Fruit fly (Drosophila melanogaster) whole organism, embryonic: Measurements from ENCODE around the gene Agpat1.

Source experiments
- Adf1 ChIP-seq: fragments of 200-800 bp; sonication (Bioruptor generic); IDR thresholded peaks from 2 replicates; pipeline ENCODE4 v1.3.6; 2022; ENCODE audit warnings: missing biosample characterization, missing genetic modification characterization
- Awh ChIP-seq: fragments of 200-800 bp; sonication (Bioruptor generic); IDR thresholded peaks from 2 replicates; pipeline ENCODE4, ENCODE4 v1.3.6; 2022; ENCODE audit warnings: missing biosample characterization, missing genetic modification characterization
- B-H2 ChIP-seq: fragments of 200-800 bp; sonication (Bioruptor generic); optimal IDR thresholded peaks from 2 replicates; lab custom pipeline; 2018; ENCODE audit warnings: missing biosample characterization, mild to moderate bottlenecking, missing genetic modification characterization
- Bdp1 ChIP-seq: fragments of 200-800 bp; sonication (Bioruptor generic); optimal IDR thresholded peaks from 3 replicates; lab custom pipeline; 2016; ENCODE audit warnings: missing biosample characterization, missing genetic modification characterization
- BtbVII ChIP-seq: fragments of 200-800 bp; sonication (Bioruptor generic); optimal IDR thresholded peaks from 3 replicates; lab custom pipeline; 2017; ENCODE audit warnings: missing biosample characterization, mild to moderate bottlenecking, missing genetic modification characterization
- CG10543 ChIP-seq: fragments of 200-800 bp; sonication (Bioruptor generic); optimal IDR thresholded peaks from 3 replicates; lab custom pipeline; 2017; ENCODE audit warnings: missing biosample characterization, mild to moderate bottlenecking, missing genetic modification characterization, moderate library complexity
- CG10654 ChIP-seq: fragments of 200-800 bp; sonication (Bioruptor generic); optimal IDR thresholded peaks from 2 replicates; lab custom pipeline; 2016; ENCODE audit warnings: missing biosample characterization, missing genetic modification characterization
- CG13624 ChIP-seq: fragments of 200-800 bp; sonication (Bioruptor generic); optimal IDR thresholded peaks from 2 replicates; lab custom pipeline; 2016; ENCODE audit warnings: missing biosample characterization, missing genetic modification characterization
- CG14667 ChIP-seq: fragments of 200-800 bp; sonication (Bioruptor generic); IDR thresholded peaks from 2 replicates; pipeline ENCODE4 v1.3.6; 2022; ENCODE audit warnings: missing biosample characterization, missing genetic modification characterization
- CG1529 ChIP-seq: fragments of 200-800 bp; sonication (Bioruptor generic); optimal IDR thresholded peaks from 3 replicates; lab custom pipeline; 2018; ENCODE audit warnings: missing biosample characterization, missing genetic modification characterization
- CG17568 ChIP-seq: fragments of 200-800 bp; sonication (Bioruptor generic); optimal IDR thresholded peaks from 2 replicates; lab custom pipeline; 2018; ENCODE audit warnings: missing biosample characterization, mild to moderate bottlenecking, missing genetic modification characterization, moderate library complexity
- CG30403 ChIP-seq: fragments of 200-800 bp; sonication (Bioruptor generic); optimal IDR thresholded peaks from 3 replicates; lab custom pipeline; 2016; ENCODE audit warnings: missing biosample characterization, missing genetic modification characterization
- CG31224 ChIP-seq: fragments of 200-800 bp; sonication (Bioruptor generic); IDR thresholded peaks from 2 replicates; pipeline ENCODE4 v1.3.6; 2022; ENCODE audit warnings: missing biosample characterization, missing genetic modification characterization
- CG32767 ChIP-seq: fragments of 200-800 bp; sonication (Bioruptor generic); IDR thresholded peaks from 2 replicates; pipeline ENCODE4 v1.3.6; 2022; ENCODE audit warnings: missing biosample characterization, missing genetic modification characterization
- CG32772 ChIP-seq: fragments of 200-800 bp; sonication (Bioruptor generic); IDR thresholded peaks from 2 replicates; pipeline ENCODE4 v1.3.6; 2022; ENCODE audit warnings: missing biosample characterization, missing genetic modification characterization
- CG43689 ChIP-seq: fragments of 200-800 bp; sonication (Bioruptor generic); IDR thresholded peaks from 2 replicates; pipeline ENCODE4 v1.3.6; 2022; ENCODE audit warnings: missing biosample characterization, missing genetic modification characterization
- CG4404 ChIP-seq: fragments of 200-800 bp; sonication (Bioruptor generic); IDR thresholded peaks from 2 replicates; pipeline ENCODE4 v1.3.6; 2022; ENCODE audit warnings: missing biosample characterization, missing genetic modification characterization
- CG5180 ChIP-seq: fragments of 200-800 bp; sonication (Bioruptor generic); optimal IDR thresholded peaks from 3 replicates; lab custom pipeline; 2017; ENCODE audit warnings: missing biosample characterization, missing genetic modification characterization, mild to moderate bottlenecking, moderate library complexity, missing genetic modification reagents
- CG6654 ChIP-seq: fragments of 200-800 bp; sonication (Bioruptor generic); optimal IDR thresholded peaks from 2 replicates; lab custom pipeline; 2017; ENCODE audit warnings: missing biosample characterization, mild to moderate bottlenecking, missing genetic modification characterization
- CG8290 ChIP-seq, 3 experiments: fragments of 200-800 bp; sonication (Bioruptor generic); optimal IDR thresholded peaks; 2 replicates each; lab custom pipeline; 2016 to 2019; ENCODE audit warnings: missing biosample characterization in 3 of 3, missing genetic modification characterization in 3 of 3, mild to moderate bottlenecking in 2 of 3, moderate library complexity in 1 of 3
- Chrac-16 ChIP-seq: fragments of 200-800 bp; sonication (Bioruptor generic); optimal IDR thresholded peaks from 3 replicates; lab custom pipeline; 2016; ENCODE audit warnings: missing biosample characterization, missing genetic modification characterization
- CrebB ChIP-seq: fragments of 200-800 bp; sonication (Bioruptor generic); optimal IDR thresholded peaks from 3 replicates; lab custom pipeline; 2018; ENCODE audit warnings: missing biosample characterization, mild to moderate bottlenecking, missing genetic modification characterization
- Dip3 ChIP-seq: fragments of 200-800 bp; sonication (Bioruptor generic); optimal IDR thresholded peaks from 3 replicates; lab custom pipeline; 2016; ENCODE audit warnings: missing biosample characterization, missing genetic modification characterization
- HLH4C ChIP-seq: fragments of 200-800 bp; sonication (Bioruptor generic); IDR thresholded peaks from 3 replicates; pipeline ENCODE4 v1.3.6; 2022; ENCODE audit warnings: missing biosample characterization, missing genetic modification characterization; ENCODE audit not compliant: partially characterized antibody
- Hmr ChIP-seq: fragments of 200-800 bp; sonication (Bioruptor generic); optimal IDR thresholded peaks from 3 replicates; lab custom pipeline; 2017; ENCODE audit warnings: mild to moderate bottlenecking, missing biosample characterization, missing genetic modification reagents, missing genetic modification characterization
- MESR4 ChIP-seq: fragments of 200-800 bp; sonication (Bioruptor generic); optimal IDR thresholded peaks from 2 replicates; lab custom pipeline; 2018; ENCODE audit warnings: missing biosample characterization, mild to moderate bottlenecking, missing genetic modification characterization, moderate library complexity
- Myb ChIP-seq: fragments of 200-800 bp; sonication (Bioruptor generic); optimal IDR thresholded peaks from 2 replicates; lab custom pipeline; 2016; ENCODE audit warnings: missing biosample characterization, missing genetic modification characterization
- Neu2 ChIP-seq: fragments of 200-800 bp; sonication (Bioruptor generic); optimal IDR thresholded peaks from 3 replicates; lab custom pipeline; 2016; ENCODE audit warnings: missing biosample characterization, missing genetic modification characterization, borderline replicate concordance
- Scr ChIP-seq: fragments of 200-800 bp; sonication (Bioruptor generic); IDR thresholded peaks from 2 replicates; pipeline ENCODE4 v1.3.6; 2022; ENCODE audit warnings: missing biosample characterization, missing genetic modification characterization; ENCODE audit not compliant: partially characterized antibody
- Tbp ChIP-seq: fragments of >200 bp; optimal IDR thresholded peaks from 2 replicates; lab custom pipeline; 2018; ENCODE audit warnings: missing biosample characterization, missing genetic modification characterization
- ara ChIP-seq: fragments of 200-800 bp; sonication (Bioruptor generic); IDR thresholded peaks from 2 replicates; pipeline ENCODE4 v1.3.6; 2022; ENCODE audit warnings: missing biosample characterization, missing genetic modification characterization
- btn ChIP-seq: fragments of 200-800 bp; sonication (Bioruptor generic); optimal IDR thresholded peaks from 2 replicates; lab custom pipeline; 2016; ENCODE audit warnings: missing biosample characterization, missing genetic modification characterization
- da ChIP-seq: fragments of 200-800 bp; sonication (Bioruptor generic); optimal IDR thresholded peaks from 2 replicates; lab custom pipeline; 2016; ENCODE audit warnings: missing biosample characterization, missing genetic modification characterization
- dpn ChIP-seq, 2 experiments: fragments of 200-800 bp; sonication (Bioruptor generic); optimal IDR thresholded peaks; 3 replicates each; lab custom pipeline; 2016; ENCODE audit warnings: missing biosample characterization in 2 of 2, missing genetic modification characterization in 2 of 2
- fd64A ChIP-seq: fragments of 200-800 bp; sonication (Bioruptor generic); optimal IDR thresholded peaks from 3 replicates; lab custom pipeline; 2018; ENCODE audit warnings: missing biosample characterization, mild to moderate bottlenecking, missing genetic modification characterization
- gcm ChIP-seq: fragments of 200-800 bp; sonication (Bioruptor generic); optimal IDR thresholded peaks from 2 replicates; lab custom pipeline; 2019; ENCODE audit warnings: missing biosample characterization, mild to moderate bottlenecking, missing genetic modification characterization, moderate library complexity
- gro ChIP-seq: fragments of 200-800 bp; sonication (Bioruptor generic); optimal IDR thresholded peaks from 2 replicates; lab custom pipeline; 2016; ENCODE audit warnings: missing biosample characterization, missing genetic modification characterization
- gt ChIP-seq: fragments of 200-800 bp; sonication (Bioruptor generic); IDR thresholded peaks from 2 replicates; pipeline ENCODE4 v1.3.6; 2022; ENCODE audit warnings: missing biosample characterization, missing genetic modification characterization
- kah ChIP-seq: fragments of 200-800 bp; sonication (Bioruptor generic); optimal IDR thresholded peaks from 2 replicates; lab custom pipeline; 2018; ENCODE audit warnings: missing biosample characterization, mild to moderate bottlenecking, missing genetic modification characterization
- ken ChIP-seq: fragments of 200-800 bp; sonication (Bioruptor generic); IDR thresholded peaks from 3 replicates; pipeline ENCODE4 v1.3.6; 2022; ENCODE audit warnings: missing biosample characterization, missing genetic modification characterization
- shn ChIP-seq: fragments of 200-800 bp; sonication (Bioruptor generic); optimal IDR thresholded peaks from 3 replicates; lab custom pipeline; 2016; ENCODE audit warnings: missing biosample characterization, missing genetic modification characterization
- sima ChIP-seq: fragments of 200-800 bp; sonication (Bioruptor generic); optimal IDR thresholded peaks from 2 replicates; lab custom pipeline; 2016; ENCODE audit warnings: missing biosample characterization, missing genetic modification characterization
- sna ChIP-seq: fragments of 200-800 bp; sonication (Bioruptor generic); IDR thresholded peaks from 2 replicates; pipeline ENCODE4 v1.3.6; 2022; ENCODE audit warnings: missing biosample characterization, missing genetic modification characterization; ENCODE audit not compliant: partially characterized antibody
- sob ChIP-seq: fragments of 200-800 bp; sonication (Bioruptor generic); IDR thresholded peaks from 2 replicates; pipeline ENCODE4 v1.3.6; 2022; ENCODE audit warnings: missing biosample characterization, missing genetic modification characterization
- sr ChIP-seq: fragments of 200-800 bp; sonication (Bioruptor generic); IDR thresholded peaks from 3 replicates; pipeline ENCODE4 v1.3.6; 2022; ENCODE audit warnings: missing biosample characterization, missing genetic modification characterization
- stc ChIP-seq: fragments of 200-800 bp; sonication (Bioruptor generic); IDR thresholded peaks from 2 replicates; pipeline ENCODE4 v1.3.6; 2022; ENCODE audit warnings: missing biosample characterization, missing genetic modification characterization
- trh ChIP-seq: fragments of 200-800 bp; sonication (Bioruptor generic); optimal IDR thresholded peaks from 2 replicates; lab custom pipeline; 2016; ENCODE audit warnings: missing biosample characterization, missing genetic modification characterization
- twi ChIP-seq: fragments of 200-800 bp; optimal IDR thresholded peaks from 2 replicates; lab custom pipeline; 2019; ENCODE audit warnings: missing biosample characterization, mild to moderate bottlenecking, missing genetic modification characterization, moderate library complexity
- unpg ChIP-seq: fragments of 200-800 bp; sonication (Bioruptor generic); optimal IDR thresholded peaks from 3 replicates; lab custom pipeline; 2018; ENCODE audit warnings: missing biosample characterization, mild to moderate bottlenecking, missing genetic modification characterization, moderate library complexity

Gene Agpat1

dm6 chrX:12750928-12751631, 14.0 kb upstream of the Agpat1 start (continued):
- peak; percentile 98 for TF ChIP-seq Awh (GFP tag; lab: Robert Waterston, UW)
- TF ChIP-seq shn: peak; percentile 100
- TF ChIP-seq kah (GFP tag; lab: Kevin White, UChicago): peak; percentile 98
- peak; percentile 99 for TF ChIP-seq sima (GFP tag; lab: Kevin White, UChicago)
- TF ChIP-seq B-H2: peak; percentile 100
- peak; percentile 100 for TF ChIP-seq dpn (GFP tag; optimal IDR thresholded peaks at IDR 0.05; lab: Kevin White, UChicago)
- TF ChIP-seq CG32772 (GFP tag; lab: Robert Waterston, UW): peak; percentile 99
- TF ChIP-seq CG43689 (GFP tag; lab: Robert Waterston, UW): peak; percentile 100
- TF ChIP-seq CG14667: peak; percentile 98
- peak; percentile 96 for TF ChIP-seq CG6654 (GFP tag; lab: Kevin White, UChicago)
- peak; percentile 100 for TF ChIP-seq da
- TF ChIP-seq CG4404 (GFP tag; lab: Robert Waterston, UW): peak; percentile 100
- TF ChIP-seq Chrac-16: peak; percentile 99
- no peak for TF ChIP-seq Tbp
- peak; percentile 99 for TF ChIP-seq btn
- peak; percentile 100 for TF ChIP-seq gcm
- peak; percentile 94 for TF ChIP-seq CG8290 (GFP tag; optimal IDR thresholded peaks at IDR 0.05; lab: Kevin White, UChicago)
- peak; percentile 93 to 99 for TF ChIP-seq CG8290 (tag; optimal IDR thresholded peaks at IDR 0.05; lab: Kevin White, UChicago)
- peak; percentile 99 for TF ChIP-seq ken (GFP tag; lab: Robert Waterston, UW)
- TF ChIP-seq gro (GFP tag; lab: Kevin White, UChicago): peak; percentile 100
- peak; percentile 99 for TF ChIP-seq CG31224 (GFP tag; lab: Robert Waterston, UW)
- TF ChIP-seq unpg: peak; percentile 100
- peak; percentile 100 for TF ChIP-seq CG10543 (GFP tag; lab: Kevin White, UChicago)
- peak; percentile 96 for TF ChIP-seq ara
- peak; percentile 99 for TF ChIP-seq stc (GFP tag; lab: Robert Waterston, UW)
- peak; percentile 96 for TF ChIP-seq Bdp1 (GFP tag; lab: Kevin White, UChicago)
- peak; percentile 65; the same call in 2 of the 3 replicates for TF ChIP-seq HLH4C (GFP tag; lab: Robert Waterston, UW)
- peak; percentile 97 for TF ChIP-seq gt (GFP tag; lab: Robert Waterston, UW)
- TF ChIP-seq MESR4 (GFP tag; lab: Kevin White, UChicago): peak; percentile 81
- peak; percentile 99 for TF ChIP-seq trh (GFP tag; lab: Kevin White, UChicago)
- TF ChIP-seq CG17568 (GFP tag; lab: Kevin White, UChicago): peak; percentile 99
- TF ChIP-seq sna: peak; percentile 40; the same call in 1 of the 2 replicates
- peak; percentile 99 for TF ChIP-seq twi (tag; lab: Kevin White, UChicago)
- TF ChIP-seq CrebB (tag; lab: Kevin White, UChicago): peak; percentile 99
- TF ChIP-seq CG30403 (GFP tag; lab: Kevin White, UChicago): peak; percentile 100
- TF ChIP-seq sob (GFP tag; lab: Robert Waterston, UW): peak; percentile 100
- peak; percentile 100 for TF ChIP-seq CG13624 (GFP tag; lab: Kevin White, UChicago)
- TF ChIP-seq BtbVII (GFP tag; lab: Kevin White, UChicago): peak; percentile 100
- TF ChIP-seq CG10654 (GFP tag; lab: Kevin White, UChicago): peak; percentile 100
- TF ChIP-seq sr (GFP tag; lab: Robert Waterston, UW): peak; percentile 98
- peak; percentile 56 for TF ChIP-seq Scr (GFP tag; lab: Robert Waterston, UW)
- TF ChIP-seq CG5180: peak; percentile 95
- peak; percentile 100 for TF ChIP-seq CG32767 (GFP tag; lab: Robert Waterston, UW)
- TF ChIP-seq Neu2 (GFP tag; lab: Kevin White, UChicago): peak; percentile 97
- TF ChIP-seq fd64A: peak; percentile 87
- peak; percentile 100 for TF ChIP-seq Hmr
- TF ChIP-seq Adf1: peak; percentile 95
- TF ChIP-seq Dip3 (GFP tag; lab: Kevin White, UChicago): peak; percentile 100
- peak; percentile 97 for TF ChIP-seq Myb (GFP tag; lab: Kevin White, UChicago)
- peak; percentile 100 for TF ChIP-seq CG1529 (GFP tag; lab: Kevin White, UChicago)
